Worm (Caenorhabditis elegans) whole organism, young adult: Measurements from ENCODE around the gene gakh-1.

Source experiments
- C06A6.2 ChIP-seq: fragments of 200-800 bp; sonication (Bioruptor generic); conservative IDR thresholded peaks from 2 replicates; pipeline ENCODE4 v1.3.6; 2022; ENCODE audit warnings: missing genetic modification characterization, missing compliant biosample characterization
- F10E7.11 ChIP-seq: sonication (generic microtip); optimal IDR thresholded peaks from 2 replicates; lab custom pipeline; 2017; ENCODE audit warnings: mild to moderate bottlenecking, missing genetic modification characterization, moderate library complexity, missing compliant biosample characterization
- F49E8.2 ChIP-seq: sonication (generic microtip); optimal IDR thresholded peaks from 3 replicates; lab custom pipeline; 2017; ENCODE audit warnings: missing genetic modification characterization, mild to moderate bottlenecking, missing compliant biosample characterization, antibody characterized with exemption, moderate library complexity; ENCODE audit not compliant: insufficient read depth
- T26A5.8 ChIP-seq: sonication (generic microtip); optimal IDR thresholded peaks from 2 replicates; lab custom pipeline; 2016; ENCODE audit warnings: missing genetic modification characterization, missing compliant biosample characterization
- ZK185.1 ChIP-seq: sonication (generic microtip); optimal IDR thresholded peaks from 2 replicates; lab custom pipeline; 2016; ENCODE audit warnings: mild to moderate bottlenecking, missing genetic modification characterization, missing compliant biosample characterization; ENCODE audit not compliant: poor library complexity, severe bottlenecking
- atf-7 ChIP-seq: sonication (generic microtip); optimal IDR thresholded peaks from 2 replicates; lab custom pipeline; 2017; ENCODE audit warnings: mild to moderate bottlenecking, missing genetic modification characterization, missing compliant biosample characterization
- athp-1 ChIP-seq: sonication (generic microtip); optimal IDR thresholded peaks from 2 replicates; lab custom pipeline; 2017; ENCODE audit warnings: mild to moderate bottlenecking, missing genetic modification characterization, missing compliant biosample characterization
- mcd-1 ChIP-seq: fragments of 200-800 bp; sonication (Bioruptor generic); IDR thresholded peaks from 2 replicates; pipeline ENCODE4 v1.3.6; 2022; ENCODE audit warnings: missing genetic modification reagents, missing genetic modification characterization, missing compliant biosample characterization
- nhr-90 ChIP-seq: sonication (generic microtip); optimal IDR thresholded peaks from 2 replicates; lab custom pipeline; 2016; ENCODE audit warnings: missing genotype, mild to moderate bottlenecking, missing genetic modification characterization, missing compliant biosample characterization
- pha-4 ChIP-seq: fragments of 150-350 bp; sonication (generic microtip); optimal IDR thresholded peaks from 2 replicates; lab custom pipeline; 2014; ENCODE audit warnings: missing biosample characterization, missing genetic modification reagents, missing genetic modification characterization
- snpc-3.4 ChIP-seq: sonication (generic microtip); optimal IDR thresholded peaks from 2 replicates; lab custom pipeline; 2017; ENCODE audit warnings: missing genetic modification characterization, mild to moderate bottlenecking, missing compliant biosample characterization, antibody characterized with exemption, moderate library complexity, missing genotype, missing genetic modification reagents
- unc-130 ChIP-seq: sonication (generic microtip); optimal IDR thresholded peaks from 2 replicates; lab custom pipeline; 2016; ENCODE audit warnings: missing genetic modification reagents, missing genetic modification characterization, missing compliant biosample characterization
- unc-62 ChIP-seq: fragments of 150-350 bp; optimal IDR thresholded peaks from 2 replicates; lab custom pipeline; 2014; ENCODE audit warnings: missing biosample characterization, missing genetic modification reagents, missing genetic modification characterization

DNA sequence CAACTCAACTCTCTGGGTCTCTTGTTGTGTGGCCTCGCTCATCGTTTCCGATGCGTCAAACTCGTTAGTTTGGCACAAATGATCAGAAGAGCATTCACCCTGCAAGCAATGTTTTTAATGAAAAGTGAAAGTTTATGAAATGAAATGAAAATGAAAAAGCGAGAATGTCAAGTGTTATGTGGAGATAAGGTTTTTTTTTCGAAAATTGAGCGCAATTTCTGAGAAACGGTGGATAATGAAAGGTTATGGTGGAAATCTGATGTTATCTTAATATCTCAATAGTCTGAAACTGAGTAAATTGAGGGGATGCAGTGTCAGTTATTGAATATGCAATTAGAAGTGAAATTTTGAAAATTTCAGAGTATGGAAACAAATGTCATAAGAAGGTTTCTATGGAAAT, 39.1 kb upstream of the gakh-1 start, which contains the start of gene gnrr-4:
- no peak for TF ChIP-seq nhr-90
- TF ChIP-seq C06A6.2 (GFP tag; lab: Robert Waterston, UW) = no peak
- TF ChIP-seq snpc-3.4 (tag; lab: Kevin White, UChicago) = no peak
- no peak for TF ChIP-seq unc-130 (GFP tag; lab: Kevin White, UChicago)
- TF ChIP-seq T26A5.8 (tag; lab: Kevin White, UChicago) = no peak
- no peak for TF ChIP-seq athp-1 (tag; lab: Kevin White, UChicago)
- TF ChIP-seq unc-62 = no peak
- TF ChIP-seq pha-4 (tag; lab: Kevin White, UChicago) = no peak
- TF ChIP-seq F10E7.11 (tag; lab: Kevin White, UChicago) = no peak
- no peak for TF ChIP-seq ZK185.1 (tag; lab: Kevin White, UChicago)
- no peak for TF ChIP-seq F49E8.2
- no peak for TF ChIP-seq mcd-1 (GFP tag; lab: Robert Waterston, UW)
- TF ChIP-seq atf-7 (tag; lab: Kevin White, UChicago) = no peak
